Fruit fly (Drosophila melanogaster) whole organism, embryonic: ENCODE data around the gene CG1703.

Source experiments
- CG10147 ChIP-seq: fragments of 200-800 bp; sonication (Bioruptor generic); optimal IDR thresholded peaks from 2 replicates; lab custom pipeline; 2019; ENCODE audit warnings: missing biosample characterization, mild to moderate bottlenecking, missing genetic modification characterization, moderate library complexity
- CG11696 ChIP-seq: fragments of 200-800 bp; sonication (Bioruptor generic); IDR thresholded peaks from 2 replicates; pipeline ENCODE4 v1.3.6; 2022; ENCODE audit warnings: missing biosample characterization, missing genetic modification characterization
- CG12071 ChIP-seq: fragments of 200-800 bp; sonication (Bioruptor generic); optimal IDR thresholded peaks from 3 replicates; lab custom pipeline; 2018; ENCODE audit warnings: missing biosample characterization, mild to moderate bottlenecking, missing genetic modification characterization
- CG1233 ChIP-seq: fragments of 200-800 bp; sonication (Bioruptor generic); optimal IDR thresholded peaks from 4 replicates; lab custom pipeline; 2018; ENCODE audit warnings: missing biosample characterization, mild to moderate bottlenecking, missing genetic modification characterization
- CG14710 ChIP-seq: fragments of 200-800 bp; sonication (Bioruptor generic); optimal IDR thresholded peaks from 3 replicates; lab custom pipeline; 2019; ENCODE audit warnings: missing biosample characterization, mild to moderate bottlenecking, missing genetic modification characterization, moderate library complexity
- CG14965 ChIP-seq: fragments of 200-800 bp; sonication (Bioruptor generic); optimal IDR thresholded peaks from 2 replicates; lab custom pipeline; 2016; ENCODE audit warnings: missing biosample characterization, missing genetic modification characterization, borderline replicate concordance
- CG15011 ChIP-seq: fragments of 200-800 bp; sonication (Bioruptor generic); optimal IDR thresholded peaks from 3 replicates; lab custom pipeline; 2018; ENCODE audit warnings: missing biosample characterization, mild to moderate bottlenecking, missing genetic modification characterization
- CG1603 ChIP-seq: fragments of 200-800 bp; sonication (Bioruptor generic); optimal IDR thresholded peaks from 2 replicates; lab custom pipeline; 2019; ENCODE audit warnings: missing biosample characterization, mild to moderate bottlenecking, missing genetic modification characterization, moderate library complexity
- CG16779 ChIP-seq: fragments of 200-800 bp; sonication (Bioruptor generic); IDR thresholded peaks from 2 replicates; pipeline ENCODE4 v1.3.6; 2022; ENCODE audit warnings: missing biosample characterization, missing genetic modification characterization
- CG16863 ChIP-seq: fragments of 200-800 bp; sonication (Bioruptor generic); optimal IDR thresholded peaks from 3 replicates; lab custom pipeline; 2016; ENCODE audit warnings: missing biosample characterization, missing genetic modification characterization
- CG17568 ChIP-seq: fragments of 200-800 bp; sonication (Bioruptor generic); optimal IDR thresholded peaks from 2 replicates; lab custom pipeline; 2018; ENCODE audit warnings: missing biosample characterization, mild to moderate bottlenecking, missing genetic modification characterization, moderate library complexity
- CG3407 ChIP-seq: fragments of 200-800 bp; sonication (Bioruptor generic); optimal IDR thresholded peaks from 2 replicates; lab custom pipeline; 2018; ENCODE audit warnings: missing biosample characterization, mild to moderate bottlenecking, missing genetic modification characterization
- CG3726 ChIP-seq: fragments of 200-800 bp; sonication (Bioruptor generic); IDR thresholded peaks from 3 replicates; pipeline ENCODE4, ENCODE4 v1.3.6; 2022; ENCODE audit warnings: missing biosample characterization, missing genetic modification characterization
- CG4328 ChIP-seq: fragments of 200-800 bp; sonication (Bioruptor generic); optimal IDR thresholded peaks from 3 replicates; lab custom pipeline; 2017; ENCODE audit warnings: missing biosample characterization, missing genetic modification reagents, missing genetic modification characterization
- CG43689 ChIP-seq: fragments of 200-800 bp; sonication (Bioruptor generic); IDR thresholded peaks from 2 replicates; pipeline ENCODE4 v1.3.6; 2022; ENCODE audit warnings: missing biosample characterization, missing genetic modification characterization
- CG6175 ChIP-seq: fragments of 200-800 bp; sonication (Bioruptor generic); IDR thresholded peaks from 3 replicates; pipeline ENCODE4 v1.3.6; 2022; ENCODE audit warnings: missing biosample characterization, missing genetic modification characterization
- CG8944 ChIP-seq: fragments of 200-800 bp; sonication (Bioruptor generic); optimal IDR thresholded peaks from 3 replicates; lab custom pipeline; 2016; ENCODE audit warnings: missing biosample characterization, missing genetic modification characterization
- Deaf1 ChIP-seq: fragments of 200-800 bp; optimal IDR thresholded peaks from 3 replicates; lab custom pipeline; 2019; ENCODE audit warnings: missing biosample characterization, mild to moderate bottlenecking, missing genetic modification characterization, moderate library complexity
- Dp ChIP-seq: fragments of 200-800 bp; sonication (Bioruptor generic); optimal IDR thresholded peaks from 2 replicates; lab custom pipeline; 2018; ENCODE audit warnings: missing biosample characterization, mild to moderate bottlenecking, missing genetic modification characterization, moderate library complexity
- Drgx ChIP-seq: fragments of 200-800 bp; sonication (Bioruptor generic); IDR thresholded peaks from 2 replicates; pipeline ENCODE4 v1.3.6; 2022; ENCODE audit warnings: missing biosample characterization, missing genetic modification characterization
- Hmr ChIP-seq: fragments of 200-800 bp; sonication (Bioruptor generic); optimal IDR thresholded peaks from 3 replicates; lab custom pipeline; 2017; ENCODE audit warnings: mild to moderate bottlenecking, missing biosample characterization, missing genetic modification reagents, missing genetic modification characterization
- Med ChIP-seq: fragments of 200-800 bp; sonication (Bioruptor generic); peaks from one replicate; lab custom pipeline; 2016; ENCODE audit warnings: missing biosample characterization, missing genetic modification characterization, mild to moderate bottlenecking, inconsistent platforms, moderate library complexity
- Mrtf ChIP-seq: fragments of 200-800 bp; sonication (Bioruptor generic); IDR thresholded peaks from 3 replicates; pipeline ENCODE4 v1.3.6; 2022; ENCODE audit warnings: missing biosample characterization, missing genetic modification characterization
- NC2β ChIP-seq: fragments of 200-800 bp; sonication (Bioruptor generic); optimal IDR thresholded peaks from 2 replicates; lab custom pipeline; 2016; ENCODE audit warnings: missing biosample characterization, missing genetic modification characterization
- Poxn ChIP-seq: fragments of 200-800 bp; sonication (Bioruptor generic); IDR thresholded peaks from 2 replicates; pipeline ENCODE4 v1.3.6; 2022; ENCODE audit warnings: missing biosample characterization, missing genetic modification characterization
- Stat92E ChIP-seq, 3 experiments: fragments of >200 bp in 2 of 3; fragments of 200-800 bp in 1 of 3; sonication (Bioruptor generic) in 1 of 3; optimal IDR thresholded peaks; 2 replicates each; lab custom pipeline; 2017 to 2019; ENCODE audit warnings: missing biosample characterization in 3 of 3, missing genetic modification characterization in 3 of 3, mild to moderate bottlenecking in 1 of 3, moderate library complexity in 1 of 3
- Trl ChIP-seq, 3 experiments: fragments of >200 bp in 2 of 3; fragments of 200-800 bp in 1 of 3; sonication (Bioruptor generic) in 1 of 3; optimal IDR thresholded peaks; 2 replicates in 1 of 3; 3 replicates in 2 of 3; lab custom pipeline; 2016 to 2017; ENCODE audit warnings: missing biosample characterization in 1 of 3, missing genetic modification characterization in 1 of 3
- az2 ChIP-seq: fragments of 200-800 bp; sonication (Bioruptor generic); optimal IDR thresholded peaks from 3 replicates; lab custom pipeline; 2016; ENCODE audit warnings: missing biosample characterization, missing genetic modification characterization
- disco-r ChIP-seq: fragments of 200-800 bp; sonication (Bioruptor generic); optimal IDR thresholded peaks from 2 replicates; lab custom pipeline; 2016; ENCODE audit warnings: missing biosample characterization, missing genetic modification characterization
- esg ChIP-seq: fragments of 200-800 bp; sonication (Bioruptor generic); conservative IDR thresholded peaks from 2 replicates; pipeline ENCODE4 v1.3.6; 2022; ENCODE audit warnings: missing biosample characterization, missing genetic modification characterization
- fd64A ChIP-seq: fragments of 200-800 bp; sonication (Bioruptor generic); optimal IDR thresholded peaks from 3 replicates; lab custom pipeline; 2018; ENCODE audit warnings: missing biosample characterization, mild to moderate bottlenecking, missing genetic modification characterization
- gce ChIP-seq: fragments of 200-800 bp; sonication (Bioruptor generic); IDR thresholded peaks from 3 replicates; pipeline ENCODE4 v1.3.6; 2022; ENCODE audit warnings: missing biosample characterization, missing genetic modification characterization
- ham ChIP-seq: fragments of 200-800 bp; sonication (Bioruptor generic); IDR thresholded peaks from 2 replicates; pipeline ENCODE4 v1.3.6; 2022; ENCODE audit warnings: missing biosample characterization, missing genetic modification characterization
- hkb ChIP-seq, 2 experiments: fragments of 200-800 bp in 1 of 2; fragments of >200 bp in 1 of 2; sonication (Bioruptor generic) in 1 of 2; IDR thresholded peaks in 1 of 2; optimal IDR thresholded peaks in 1 of 2; 2 replicates each; pipeline versions ENCODE4 v1.3.6 to Lab custom; 2017 to 2022; ENCODE audit warnings: missing biosample characterization in 1 of 2, missing genetic modification characterization in 1 of 2
- jigr1 ChIP-seq: fragments of 200-800 bp; sonication (Bioruptor generic); IDR thresholded peaks from 3 replicates; pipeline ENCODE4 v1.3.6; 2022; ENCODE audit warnings: missing biosample characterization, missing genetic modification characterization
- jumu ChIP-seq: fragments of 200-800 bp; sonication (Bioruptor generic); optimal IDR thresholded peaks from 3 replicates; lab custom pipeline; 2016; ENCODE audit warnings: missing biosample characterization, missing genetic modification characterization
- nmo ChIP-seq: fragments of 200-800 bp; sonication (Bioruptor generic); optimal IDR thresholded peaks from 2 replicates; lab custom pipeline; 2018; ENCODE audit warnings: missing biosample characterization, mild to moderate bottlenecking, missing genetic modification characterization, moderate library complexity
- org-1 ChIP-seq: fragments of 200-800 bp; sonication (Bioruptor generic); optimal IDR thresholded peaks from 2 replicates; lab custom pipeline; 2017; ENCODE audit warnings: missing biosample characterization, missing genetic modification characterization
- pfk ChIP-seq: fragments of 200-800 bp; sonication (Bioruptor generic); optimal IDR thresholded peaks from 2 replicates; lab custom pipeline; 2018; ENCODE audit warnings: missing biosample characterization, mild to moderate bottlenecking, missing genetic modification characterization, moderate library complexity
- pros ChIP-seq: fragments of 200-800 bp; sonication (Bioruptor generic); optimal IDR thresholded peaks from 3 replicates; lab custom pipeline; 2019; ENCODE audit warnings: missing biosample characterization, mild to moderate bottlenecking, missing genetic modification characterization, moderate library complexity
- pzg ChIP-seq: fragments of 200-800 bp; sonication (Bioruptor generic); optimal IDR thresholded peaks from 3 replicates; lab custom pipeline; 2018; ENCODE audit warnings: missing biosample characterization, mild to moderate bottlenecking, missing genetic modification characterization, moderate library complexity
- salm ChIP-seq: fragments of 200-800 bp; sonication (Bioruptor generic); optimal IDR thresholded peaks from 2 replicates; lab custom pipeline; 2018; ENCODE audit warnings: missing biosample characterization, mild to moderate bottlenecking, missing genetic modification characterization
- sisA ChIP-seq: fragments of 200-800 bp; sonication (Bioruptor generic); IDR thresholded peaks from 2 replicates; pipeline ENCODE4 v1.3.6; 2022; ENCODE audit warnings: missing biosample characterization, missing genetic modification characterization
- stwl ChIP-seq: fragments of 200-800 bp; sonication (Bioruptor generic); optimal IDR thresholded peaks from 3 replicates; lab custom pipeline; 2018; ENCODE audit warnings: missing biosample characterization, mild to moderate bottlenecking, missing genetic modification characterization, moderate library complexity
- tin ChIP-seq: fragments of 200-800 bp; sonication (Bioruptor generic); optimal IDR thresholded peaks from 3 replicates; lab custom pipeline; 2016; ENCODE audit warnings: missing biosample characterization, missing genetic modification characterization
- twi ChIP-seq: fragments of 200-800 bp; optimal IDR thresholded peaks from 2 replicates; lab custom pipeline; 2019; ENCODE audit warnings: missing biosample characterization, mild to moderate bottlenecking, missing genetic modification characterization, moderate library complexity
- unc-4 ChIP-seq: fragments of 200-800 bp; sonication (Bioruptor generic); IDR thresholded peaks from 2 replicates; pipeline ENCODE4 v1.3.6; 2022; ENCODE audit warnings: missing biosample characterization, missing genetic modification characterization; ENCODE audit not compliant: partially characterized antibody
- unpg ChIP-seq: fragments of 200-800 bp; sonication (Bioruptor generic); optimal IDR thresholded peaks from 3 replicates; lab custom pipeline; 2018; ENCODE audit warnings: missing biosample characterization, mild to moderate bottlenecking, missing genetic modification characterization, moderate library complexity
- zf30C ChIP-seq: fragments of 200-800 bp; sonication (Bioruptor generic); optimal IDR thresholded peaks from 3 replicates; lab custom pipeline; 2018; ENCODE audit warnings: missing biosample characterization, mild to moderate bottlenecking, missing genetic modification characterization

The CG1703 gene

DNA sequence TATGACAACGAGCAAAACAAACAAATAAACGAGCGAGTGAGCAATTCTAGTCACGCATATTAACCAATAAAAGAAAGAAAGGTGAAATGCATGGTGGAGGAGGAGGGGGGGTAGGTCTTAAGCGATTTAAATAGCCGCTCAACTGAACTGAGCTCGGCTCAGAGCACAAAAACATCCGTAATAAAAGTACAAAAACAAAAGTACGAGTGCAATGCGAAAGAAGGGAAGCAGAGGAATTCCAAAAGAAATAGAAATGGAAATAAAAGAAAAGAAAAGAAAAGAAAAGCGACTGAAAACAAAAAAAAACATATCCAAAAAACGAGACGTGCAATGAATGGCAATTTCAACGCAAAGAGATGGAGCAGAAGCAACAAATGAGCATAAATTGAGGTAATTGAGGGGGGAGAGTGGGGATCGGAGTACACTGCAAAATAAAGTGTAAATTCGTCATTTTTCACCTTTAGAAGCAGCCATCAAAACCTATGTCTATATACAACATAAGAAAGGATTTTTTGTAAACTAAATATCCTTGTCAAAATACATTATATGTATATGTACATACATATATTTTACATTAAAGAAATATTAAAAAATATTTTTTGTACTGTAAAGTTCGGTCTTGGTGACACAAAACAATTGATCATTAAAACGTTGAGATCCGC is 46.6 kb downstream of the CG1703 start (continued):
- no peak for TF ChIP-seq jumu (GFP tag; lab: Kevin White, UChicago)
- TF ChIP-seq Stat92E (GFP tag; optimal IDR thresholded peaks at IDR 0.05; lab: Kevin White, UChicago): no peak
- no peak for TF ChIP-seq CG14965 (GFP tag; lab: Kevin White, UChicago)
- no peak for TF ChIP-seq disco-r (GFP tag; lab: Kevin White, UChicago)
- no peak for TF ChIP-seq Med
- no peak for TF ChIP-seq Dp (GFP tag; lab: Kevin White, UChicago)
- no peak for TF ChIP-seq Poxn
- no peak for TF ChIP-seq az2 (GFP tag; lab: Kevin White, UChicago)
- TF ChIP-seq ham (GFP tag; lab: Robert Waterston, UW): no peak
- no peak for TF ChIP-seq salm
- no peak for TF ChIP-seq jigr1 (GFP tag; lab: Robert Waterston, UW)
- TF ChIP-seq Trl (optimal IDR thresholded peaks at IDR 0.05; lab: Kevin White, UChicago): no peak
- TF ChIP-seq Trl (GFP tag; optimal IDR thresholded peaks at IDR 0.05; lab: Kevin White, UChicago): no peak
- TF ChIP-seq gce (GFP tag; lab: Robert Waterston, UW): no peak
- peak; percentile 8 for TF ChIP-seq CG14710 (tag; lab: Kevin White, UChicago)
- TF ChIP-seq zf30C: no peak
- no peak for TF ChIP-seq CG17568
- TF ChIP-seq pros (GFP tag; lab: Kevin White, UChicago): no peak
- peak; percentile 26; the same call in 1 of the 2 replicates for TF ChIP-seq sisA
- no peak for TF ChIP-seq CG6175
- no peak for TF ChIP-seq Mrtf (GFP tag; lab: Robert Waterston, UW)
- TF ChIP-seq hkb (optimal IDR thresholded peaks at IDR 0.05; lab: Kevin White, UChicago): no peak
- TF ChIP-seq hkb (GFP tag; IDR thresholded peaks at IDR 0.05; lab: Robert Waterston, UW): no peak
- TF ChIP-seq CG43689: no peak
- no peak for TF ChIP-seq NC2β (GFP tag; lab: Kevin White, UChicago)
- no peak for TF ChIP-seq CG3726 (GFP tag; lab: Robert Waterston, UW)
- TF ChIP-seq Drgx (GFP tag; lab: Robert Waterston, UW): peak; percentile 32; the same call in 1 of the 2 replicates
- peak; percentile 50 for TF ChIP-seq unpg (GFP tag; lab: Kevin White, UChicago)
- TF ChIP-seq CG10147 (GFP tag; lab: Kevin White, UChicago): no peak
- no peak for TF ChIP-seq CG1233 (GFP tag; lab: Kevin White, UChicago)
- TF ChIP-seq org-1 (GFP tag; lab: Kevin White, UChicago): no peak
- no peak for TF ChIP-seq CG4328
- TF ChIP-seq esg (GFP tag; lab: Robert Waterston, UW): no peak
- TF ChIP-seq CG3407 (GFP tag; lab: Kevin White, UChicago): no peak
- TF ChIP-seq CG12071: no peak
- no peak for TF ChIP-seq CG11696
- no peak for TF ChIP-seq pzg (GFP tag; lab: Kevin White, UChicago)
- no peak for TF ChIP-seq CG8944
- no peak for TF ChIP-seq Hmr (GFP tag; lab: Kevin White, UChicago)
- no peak for TF ChIP-seq twi
- no peak for TF ChIP-seq tin (GFP tag; lab: Kevin White, UChicago)
- TF ChIP-seq CG16779: no peak
- TF ChIP-seq CG16863 (GFP tag; lab: Kevin White, UChicago): no peak
- peak; percentile 17 for TF ChIP-seq CG1603 (tag; lab: Kevin White, UChicago)
- no peak for TF ChIP-seq fd64A (GFP tag; lab: Kevin White, UChicago)
- TF ChIP-seq CG15011 (GFP tag; lab: Kevin White, UChicago): no peak
- peak; percentile 39 for TF ChIP-seq nmo (GFP tag; lab: Kevin White, UChicago)
- TF ChIP-seq Deaf1 (tag; lab: Kevin White, UChicago): no peak
- TF ChIP-seq unc-4 (GFP tag; lab: Robert Waterston, UW): no peak
- no peak for TF ChIP-seq pfk (GFP tag; lab: Kevin White, UChicago)
- TF ChIP-seq stwl (tag; lab: Kevin White, UChicago): no peak
